Fruit fly (Drosophila melanogaster) S2 (cell line): ENCODE measurements around the gene wisp.

Experiments
- CG8478 ChIP-seq: fragments of >200 bp; optimal IDR thresholded peaks from 2 replicates; lab custom pipeline; 2018
- CTCF ChIP-seq, 2 experiments: fragments of >200 bp; optimal IDR thresholded peaks; 2 replicates each; lab custom pipeline; 2018

DNA sequence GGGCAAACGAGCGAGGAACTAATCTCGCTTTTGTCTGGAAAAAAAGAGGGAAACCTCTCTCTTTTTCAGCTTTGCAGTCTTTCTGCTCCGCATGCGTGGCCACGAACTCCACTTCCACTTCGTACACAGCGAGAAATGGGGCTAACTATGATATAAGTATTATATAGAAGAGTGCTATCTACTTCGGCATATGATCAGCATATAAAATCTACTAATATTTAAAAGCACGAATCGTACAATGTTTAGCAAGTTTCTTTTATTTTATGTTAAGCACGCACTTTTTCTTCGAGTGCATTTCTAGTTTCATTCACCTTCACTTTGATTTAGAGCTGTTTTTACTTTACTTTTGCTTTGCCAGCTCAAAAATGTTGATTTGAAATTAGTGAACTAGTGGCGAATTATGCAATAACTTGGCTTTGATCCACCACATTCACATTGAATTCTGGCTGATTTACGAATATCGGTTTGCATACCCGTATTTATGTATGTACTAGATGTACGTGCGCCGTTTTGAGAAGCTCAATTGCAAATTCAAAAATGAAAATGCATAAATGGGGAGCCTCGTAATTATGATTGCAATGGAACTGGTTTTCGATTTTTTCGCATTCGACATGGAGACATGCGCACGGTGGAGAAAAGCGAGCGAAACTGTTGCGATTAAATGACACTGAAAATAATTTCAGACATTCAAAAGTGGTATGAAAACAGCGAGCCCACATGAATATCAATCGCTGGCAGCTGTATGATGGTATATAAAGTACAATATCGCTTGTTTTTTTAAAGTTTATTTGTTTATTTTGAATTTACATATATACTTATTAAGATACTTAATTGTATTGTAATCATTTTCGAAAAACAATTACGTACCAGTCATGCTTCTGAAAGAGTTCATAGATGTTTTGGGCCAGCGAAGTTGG, 36.0 kb upstream of the wisp start:
- TF ChIP-seq CG8478 (lab: Kevin White, UChicago) = no peak
- no peak for TF ChIP-seq CTCF (optimal IDR thresholded peaks at IDR 0.05; lab: Kevin White, UChicago)
